Fruit fly (Drosophila melanogaster): ENCODE data around the gene Sol1.

The Sol1 gene

dm6 chr3R:12441008-12441606 is 55.1 kb downstream of the Sol1 start (continued):
- peak; percentile 58 for TF ChIP-seq exex (tag; optimal IDR thresholded peaks at IDR 0.05)
- peak; percentile 2 for TF ChIP-seq CG18599 (GFP tag; optimal IDR thresholded peaks at IDR 0.05)
- TF ChIP-seq CG2129 (GFP tag; IDR thresholded peaks at IDR 0.05; ENCODE audit: partially characterized antibody), result no peak
- TF ChIP-seq tgo (GFP tag; IDR thresholded peaks at IDR 0.05), result no peak; the same call in 2 of the 3 replicates
- no peak for TF ChIP-seq CG8478 (optimal IDR thresholded peaks at IDR 0.05)

- TF ChIP-seq CG13894 (tag; optimal IDR thresholded peaks at IDR 0.05), result peak; percentile 34
- TF ChIP-seq GATAe (GFP tag; conservative IDR thresholded peaks at IDR 0.05), result no peak
- peak; percentile 8 for TF ChIP-seq Xbp1 (GFP tag; optimal IDR thresholded peaks at IDR 0.05)
- peak; percentile 34 for TF ChIP-seq unpg (GFP tag; optimal IDR thresholded peaks at IDR 0.05)
- TF ChIP-seq Hr51 (GFP tag; optimal IDR thresholded peaks at IDR 0.05), result peak in 1 of 2 experiments; percentile 63
- peak; percentile 41 for TF ChIP-seq CG3995 (GFP tag; optimal IDR thresholded peaks at IDR 0.05)
- TF ChIP-seq Drgx (GFP tag; IDR thresholded peaks at IDR 0.05), result peak; percentile 55
- peak; percentile 51 for TF ChIP-seq zf30C (GFP tag; optimal IDR thresholded peaks at IDR 0.05)
- TF ChIP-seq CG9797 (GFP tag; optimal IDR thresholded peaks at IDR 0.05), result no peak
- TF ChIP-seq crol (GFP tag; IDR thresholded peaks at IDR 0.05), result no peak
- TF ChIP-seq Antp (GFP tag; optimal IDR thresholded peaks at IDR 0.05), result no peak
- peak; percentile 25 for TF ChIP-seq Dip3 (GFP tag; optimal IDR thresholded peaks at IDR 0.05)
- no peak for TF ChIP-seq fu2 (GFP tag; optimal IDR thresholded peaks at IDR 0.05)
- peak; percentile 33 for TF ChIP-seq Usf (GFP tag; optimal IDR thresholded peaks at IDR 0.05)
- peak; percentile 8; the same call in 1 of the 2 replicates for TF ChIP-seq E2f2 (GFP tag; IDR thresholded peaks at IDR 0.05)
- TF ChIP-seq CG12391 (tag; optimal IDR thresholded peaks at IDR 0.05), result peak; percentile 16
- no peak for TF ChIP-seq CG34422 (GFP tag; IDR thresholded peaks at IDR 0.05)
- TF ChIP-seq CG11695 (GFP tag; IDR thresholded peaks at IDR 0.05), result peak; percentile 66; the same call in 2 of the 3 replicates
- peak; percentile 22 for TF ChIP-seq sd (tag; optimal IDR thresholded peaks at IDR 0.05)
- TF ChIP-seq CG8924 (tag; optimal IDR thresholded peaks at IDR 0.05), result peak; percentile 27
- TF ChIP-seq CG10321 (GFP tag; IDR thresholded peaks at IDR 0.05), result peak; percentile 76
- TF ChIP-seq B-H1 (GFP tag; IDR thresholded peaks at IDR 0.05), result no peak
- TF ChIP-seq sim (GFP tag; IDR thresholded peaks at IDR 0.05), result no peak
- peak; percentile 79 for TF ChIP-seq sens (GFP tag)
- TF ChIP-seq gt (GFP tag; IDR thresholded peaks at IDR 0.05), result no peak
- no peak for TF ChIP-seq insv (GFP tag; optimal IDR thresholded peaks at IDR 0.05)
- no peak for TF ChIP-seq Sry-δ (GFP tag; optimal IDR thresholded peaks at IDR 0.05)
- TF ChIP-seq CG9817 (tag; optimal IDR thresholded peaks at IDR 0.05), result peak; percentile 49
- TF ChIP-seq cg (GFP tag; optimal IDR thresholded peaks at IDR 0.05), result peak; percentile 9
- peak; percentile 6 for TF ChIP-seq CG12155 (GFP tag; optimal IDR thresholded peaks at IDR 0.05)
- 0 out of 2 replicates have a peak, but pooled peaks have one; percentile 42 for TF ChIP-seq rib (GFP tag; IDR thresholded peaks at IDR 0.05)
- TF ChIP-seq CG9932 (GFP tag; IDR thresholded peaks at IDR 0.05), result peak; percentile 59
- TF ChIP-seq CG13775 (GFP tag; optimal IDR thresholded peaks at IDR 0.05), result peak; percentile 24
- no peak for TF ChIP-seq Bdp1 (GFP tag; optimal IDR thresholded peaks at IDR 0.05)
- peak; percentile 15 to 76 for TF ChIP-seq Trl (optimal IDR thresholded peaks at IDR 0.05)
- TF ChIP-seq Trl (GFP tag; optimal IDR thresholded peaks at IDR 0.05), result no peak
- peak; percentile 75 for TF ChIP-seq row (GFP tag; IDR thresholded peaks at IDR 0.05)
- TF ChIP-seq CG3163 (GFP tag; optimal IDR thresholded peaks at IDR 0.05), result peak; percentile 4
- peak; percentile 33 for TF ChIP-seq Fer1 (GFP tag; optimal IDR thresholded peaks at IDR 0.05)
- peak; percentile 25 for TF ChIP-seq CG17359 (tag; optimal IDR thresholded peaks at IDR 0.05)
- no peak for TF ChIP-seq caup (GFP tag; optimal IDR thresholded peaks at IDR 0.05; ENCODE audit: severe bottlenecking)
- TF ChIP-seq CG14050 (GFP tag; IDR thresholded peaks at IDR 0.05), result 0 out of 3 replicates have a peak, but pooled peaks have one; percentile 23
Observed at dm6 chr3R:12442601-12443533, 56.8 kb downstream of the Sol1 start.

Measured in whole organism, embryonic.